Worm (Caenorhabditis elegans): ENCODE data around the gene ent-7.

DNA sequence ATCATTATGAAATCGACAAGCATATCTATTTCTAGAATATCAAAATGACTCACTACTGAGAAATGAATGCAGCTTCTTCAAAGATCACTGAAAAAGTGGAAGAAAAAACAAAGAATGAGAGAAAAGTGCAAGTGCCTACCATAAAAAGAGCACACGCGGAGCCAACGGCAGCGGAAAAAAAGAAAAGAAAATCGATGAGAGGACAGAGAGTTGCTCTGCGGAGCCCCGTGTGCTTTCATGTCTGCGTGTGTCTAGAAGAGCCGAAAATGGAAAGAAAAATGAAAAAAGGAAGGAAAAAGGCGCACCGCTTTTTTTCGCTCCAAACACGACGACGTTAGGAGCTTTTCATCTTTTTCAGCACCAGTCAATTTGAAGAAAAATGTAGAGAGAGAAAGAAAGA lies 45.7 kb downstream of the ent-7 start, which contains the start of gene ipla-7:
- TF ChIP-seq ref-1 (GFP tag; conservative IDR thresholded peaks at IDR 0.05) (no peak), med-1 (GFP tag; optimal IDR thresholded peaks at IDR 0.05; ENCODE audit: insufficient read depth) (no peak), flt-1 (GFP tag; IDR thresholded peaks at IDR 0.05) (no peak), ztf-29 (GFP tag; IDR thresholded peaks at IDR 0.05) (no peak)

Measured in whole organism, midembryonic.